Worm (Caenorhabditis elegans) whole organism, early embryonic: ENCODE data around the gene cpg-9.

Experiments used
- B0310.2 ChIP-seq: sonication (generic microtip); optimal IDR thresholded peaks from 2 replicates; lab custom pipeline; 2016; ENCODE audit warnings: mild to moderate bottlenecking, missing genetic modification characterization, missing compliant biosample characterization
- F13C5.2 ChIP-seq: sonication (generic microtip); optimal IDR thresholded peaks from 2 replicates; lab custom pipeline; 2017; ENCODE audit warnings: mild to moderate bottlenecking, missing genetic modification characterization, inconsistent platforms, missing compliant biosample characterization
- aly-1 ChIP-seq: sonication (generic microtip); optimal IDR thresholded peaks from 2 replicates; lab custom pipeline; 2016; ENCODE audit warnings: missing genetic modification characterization, missing compliant biosample characterization
- ama-1 ChIP-seq: fragments of 150-350 bp; optimal IDR thresholded peaks from 2 replicates; lab custom pipeline; 2014
- ceh-13 ChIP-seq: fragments of 200-800 bp; sonication (Bioruptor generic); optimal IDR thresholded peaks from 2 replicates; lab custom pipeline; 2018; ENCODE audit warnings: mild to moderate bottlenecking, missing genetic modification characterization, missing compliant biosample characterization
- ceh-36 ChIP-seq: sonication (generic microtip); optimal IDR thresholded peaks from 2 replicates; lab custom pipeline; 2016; ENCODE audit warnings: missing genetic modification characterization, inconsistent platforms, missing compliant biosample characterization
- ets-7 ChIP-seq: sonication (generic microtip); optimal IDR thresholded peaks from 2 replicates; lab custom pipeline; 2016; ENCODE audit warnings: missing genotype, missing genetic modification characterization, missing compliant biosample characterization
- flt-1 ChIP-seq: fragments of 200-800 bp; sonication (Bioruptor generic); IDR thresholded peaks from 2 replicates; pipeline ENCODE4 v1.3.6; 2022; ENCODE audit warnings: missing genetic modification characterization, missing compliant biosample characterization
- hmbx-1 ChIP-seq: sonication (generic microtip); optimal IDR thresholded peaks from 2 replicates; lab custom pipeline; 2016; ENCODE audit warnings: mild to moderate bottlenecking, missing genetic modification characterization, missing compliant biosample characterization
- hmg-4 ChIP-seq: fragments of 200-800 bp; sonication (Bioruptor generic); optimal IDR thresholded peaks from 2 replicates; lab custom pipeline; 2018; ENCODE audit warnings: mild to moderate bottlenecking, missing genetic modification characterization, missing compliant biosample characterization
- hnd-1 ChIP-seq: sonication (generic microtip); optimal IDR thresholded peaks from 2 replicates; lab custom pipeline; 2016; ENCODE audit warnings: missing genetic modification characterization, missing compliant biosample characterization
- pes-1 ChIP-seq: fragments of 200-800 bp; sonication (Bioruptor generic); IDR thresholded peaks from 2 replicates; pipeline ENCODE4 v1.3.6; 2022; ENCODE audit warnings: missing genetic modification reagents, missing genetic modification characterization, missing compliant biosample characterization
- scrt-1 ChIP-seq: fragments of 200-800 bp; sonication (Bioruptor generic); IDR thresholded peaks from 2 replicates; pipeline ENCODE4 v1.3.6; 2022; ENCODE audit warnings: missing genetic modification characterization, missing compliant biosample characterization
- sea-1 ChIP-seq: fragments of 200-800 bp; sonication (Bioruptor generic); conservative IDR thresholded peaks from 2 replicates; pipeline ENCODE4 v1.3.6; 2022; ENCODE audit warnings: missing genetic modification characterization, missing compliant biosample characterization
- tbx-11 ChIP-seq: fragments of 200-800 bp; sonication (Bioruptor generic); IDR thresholded peaks from 2 replicates; pipeline ENCODE4 v1.3.6; 2022; ENCODE audit warnings: missing genetic modification characterization, missing compliant biosample characterization
- tbx-37 ChIP-seq: fragments of 200-800 bp; sonication (Bioruptor generic); conservative IDR thresholded peaks from 2 replicates; pipeline ENCODE4 v1.3.6; 2022; ENCODE audit warnings: missing genetic modification reagents, missing genetic modification characterization, missing compliant biosample characterization
- tra-4 ChIP-seq: sonication (generic microtip); optimal IDR thresholded peaks from 2 replicates; lab custom pipeline; 2017; ENCODE audit warnings: missing genetic modification characterization, missing compliant biosample characterization

The cpg-9 gene

ce11 chrIV:3076802-3077201 is 6.8 kb upstream of the cpg-9 start:
- TF ChIP-seq hnd-1 (tag; lab: Kevin White, UChicago) (no peak), hmbx-1 (tag; lab: Kevin White, UChicago) (no peak), B0310.2 (tag; lab: Kevin White, UChicago) (no peak), tra-4 (tag; lab: Kevin White, UChicago) (no peak), sea-1 (GFP tag; lab: Robert Waterston, UW) (no peak), flt-1 (GFP tag; lab: Robert Waterston, UW) (no peak), ets-7 (no peak), scrt-1 (no peak), hmg-4 (no peak), ceh-36 (tag; lab: Kevin White, UChicago) (no peak), pes-1 (GFP tag; lab: Robert Waterston, UW) (no peak), tbx-11 (no peak), ceh-13 (GFP tag; lab: Kevin White, UChicago) (no peak), aly-1 (tag; lab: Kevin White, UChicago) (no peak), F13C5.2 (no peak)

ce11 chrIV:3076207-3076606 is 6.2 kb upstream of the cpg-9 start, which contains the start of gene Y67D8C.22:
TSS of gene Y67D8C.22 (minus strand) at chrIV:3076307.
- TF ChIP-seq scrt-1 (no peak), hnd-1 (tag; lab: Kevin White, UChicago) (no peak), ceh-36 (tag; lab: Kevin White, UChicago) (no peak), ceh-13 (GFP tag; lab: Kevin White, UChicago) (no peak), tbx-37 (GFP tag; lab: Robert Waterston, UW) (no peak), tra-4 (tag; lab: Kevin White, UChicago) (no peak), hmbx-1 (tag; lab: Kevin White, UChicago) (no peak), F13C5.2 (no peak), aly-1 (tag; lab: Kevin White, UChicago) (no peak), tbx-11 (no peak)

DNA sequence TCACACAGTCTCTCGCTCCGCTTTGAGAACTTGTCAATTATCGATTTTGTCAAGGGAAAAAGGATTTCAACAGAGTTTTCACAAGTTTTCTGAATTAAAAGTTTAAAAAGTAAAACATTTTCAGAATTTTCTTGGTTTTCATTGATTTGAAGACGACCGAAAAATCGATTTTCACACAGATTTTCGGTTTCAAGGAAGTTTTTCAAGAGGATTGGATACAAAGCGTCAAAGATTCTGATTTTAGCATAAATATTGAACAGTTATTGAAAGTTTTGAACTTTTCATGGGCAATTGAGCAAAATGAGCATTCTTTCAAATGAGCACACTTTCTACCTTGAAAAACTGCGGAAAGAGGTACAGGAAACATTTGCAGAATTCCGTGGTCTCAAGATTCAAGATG is 2.0 kb upstream of the cpg-9 start, which contains the start of gene Y67D8C.2:
Gene Y67D8C.2, plus strand, starts transcription at position 301 of the 400 bp plus-strand sequence.
- TF ChIP-seq B0310.2 (tag; lab: Kevin White, UChicago): no peak

DNA sequence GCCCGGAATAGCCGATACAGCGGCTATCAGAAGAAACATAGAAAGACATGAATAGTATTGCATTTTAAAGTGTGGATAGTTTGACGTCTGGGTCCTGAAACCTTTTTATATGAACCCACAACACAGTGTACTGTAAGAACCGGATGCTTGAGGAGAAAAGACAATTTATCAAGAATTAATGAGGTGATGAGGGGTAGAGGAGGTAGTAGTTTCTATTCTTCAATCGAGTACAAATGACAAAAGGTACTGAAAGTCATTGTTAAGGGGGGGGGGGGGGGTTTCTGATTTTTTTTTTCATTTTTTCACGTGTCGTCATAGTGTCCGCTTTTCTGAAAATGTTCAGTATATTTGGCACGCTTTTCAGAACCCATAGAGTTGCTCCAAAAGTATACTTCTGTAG is 3.2 kb downstream of the cpg-9 start, which contains the start of gene Y67D8C.7:
Gene Y67D8C.7, minus strand, starts transcription at position 101 of the 400 bp plus-strand sequence.
- TF ChIP-seq scrt-1: no peak
- no peak for TF ChIP-seq tra-4 (tag; lab: Kevin White, UChicago)
- TF ChIP-seq B0310.2 (tag; lab: Kevin White, UChicago): no peak
- no peak for TF ChIP-seq ama-1 (lab: Kevin White, UChicago)
- no peak for TF ChIP-seq ceh-36 (tag; lab: Kevin White, UChicago)
- TF ChIP-seq hnd-1 (tag; lab: Kevin White, UChicago): no peak
- no peak for TF ChIP-seq pes-1 (GFP tag; lab: Robert Waterston, UW)
- no peak for TF ChIP-seq hmg-4
- TF ChIP-seq ets-7: no peak
- no peak for TF ChIP-seq tbx-11
- TF ChIP-seq aly-1 (tag; lab: Kevin White, UChicago): no peak
- no peak for TF ChIP-seq F13C5.2
- TF ChIP-seq ceh-13 (GFP tag; lab: Kevin White, UChicago): no peak
- no peak for TF ChIP-seq flt-1 (GFP tag; lab: Robert Waterston, UW)
- TF ChIP-seq sea-1 (GFP tag; lab: Robert Waterston, UW): no peak
- no peak for TF ChIP-seq hmbx-1 (tag; lab: Kevin White, UChicago)
- no peak for TF ChIP-seq tbx-37 (GFP tag; lab: Robert Waterston, UW)

DNA sequence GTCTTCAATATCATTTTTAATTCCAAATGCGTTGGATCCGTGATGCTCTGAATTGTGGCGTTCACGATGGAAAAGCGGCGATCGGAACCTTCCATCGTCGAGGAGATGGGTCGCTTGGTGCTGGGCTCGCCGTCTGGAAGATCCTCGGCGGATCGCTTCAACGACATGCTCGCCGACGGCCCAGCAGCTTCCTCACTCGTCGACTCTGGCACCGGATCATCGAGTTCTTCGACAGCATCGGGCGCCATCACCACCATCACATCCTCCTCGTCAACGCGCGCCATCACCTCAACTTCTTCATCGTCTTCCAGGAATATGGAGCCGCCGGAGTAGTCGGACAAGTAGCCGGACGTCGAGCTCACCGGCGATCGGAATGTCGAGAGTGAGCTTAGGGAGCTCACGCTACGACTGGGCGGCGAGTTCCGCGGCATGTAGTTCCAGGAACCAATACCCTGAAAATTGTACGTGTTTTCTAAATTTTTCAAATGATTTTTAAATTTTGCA is 7.0 kb downstream of the cpg-9 start, which contains the start of gene Y67D8C.6:
Gene Y67D8C.6, minus strand, starts transcription at position 454 of the 504 bp plus-strand sequence.
- TF ChIP-seq ama-1 (lab: Kevin White, UChicago) (no peak), sea-1 (GFP tag; lab: Robert Waterston, UW) (no peak), aly-1 (tag; lab: Kevin White, UChicago) (no peak), ets-7 (no peak), tra-4 (tag; lab: Kevin White, UChicago) (no peak), ceh-36 (tag; lab: Kevin White, UChicago) (no peak), hmg-4 (no peak), F13C5.2 (no peak), hmbx-1 (tag; lab: Kevin White, UChicago) (no peak), hnd-1 (tag; lab: Kevin White, UChicago) (no peak), tbx-37 (GFP tag; lab: Robert Waterston, UW) (no peak), tbx-11 (no peak), ceh-13 (GFP tag; lab: Kevin White, UChicago) (no peak), pes-1 (GFP tag; lab: Robert Waterston, UW) (no peak), scrt-1 (no peak), flt-1 (GFP tag; lab: Robert Waterston, UW) (no peak), B0310.2 (tag; lab: Kevin White, UChicago) (no peak)

- TF ChIP-seq tbx-11: no peak
- no peak for TF ChIP-seq ama-1 (lab: Kevin White, UChicago)
- TF ChIP-seq B0310.2 (tag; lab: Kevin White, UChicago): no peak
- no peak for TF ChIP-seq sea-1 (GFP tag; lab: Robert Waterston, UW)
- no peak for TF ChIP-seq hmg-4
- no peak for TF ChIP-seq ceh-36 (tag; lab: Kevin White, UChicago)
- no peak for TF ChIP-seq ceh-13 (GFP tag; lab: Kevin White, UChicago)
- TF ChIP-seq hmbx-1 (tag; lab: Kevin White, UChicago): no peak
- no peak for TF ChIP-seq pes-1 (GFP tag; lab: Robert Waterston, UW)
Observed at ce11 chrIV:3055848-3056247, 14.2 kb downstream of the cpg-9 start.

ce11 chrIV:3055320-3055719 is 14.7 kb downstream of the cpg-9 start:
- TF ChIP-seq tbx-37 (GFP tag; lab: Robert Waterston, UW): no peak
- no peak for TF ChIP-seq aly-1 (tag; lab: Kevin White, UChicago)
- no peak for TF ChIP-seq ceh-36 (tag; lab: Kevin White, UChicago)
- no peak for TF ChIP-seq tra-4 (tag; lab: Kevin White, UChicago)
- TF ChIP-seq B0310.2 (tag; lab: Kevin White, UChicago): no peak
- TF ChIP-seq pes-1 (GFP tag; lab: Robert Waterston, UW): no peak
- TF ChIP-seq hnd-1 (tag; lab: Kevin White, UChicago): no peak
